Fruit fly (Drosophila melanogaster) whole organism, embryonic: ENCODE data around the gene CG31661.

Source experiments
- Abd-B ChIP-seq: fragments of 200-800 bp; sonication (Bioruptor generic); optimal IDR thresholded peaks from 2 replicates; lab custom pipeline; 2018; ENCODE audit warnings: missing biosample characterization, mild to moderate bottlenecking, missing genetic modification characterization, moderate library complexity
- Adf1 ChIP-seq: fragments of 200-800 bp; sonication (Bioruptor generic); IDR thresholded peaks from 2 replicates; pipeline ENCODE4 v1.3.6; 2022; ENCODE audit warnings: missing biosample characterization, missing genetic modification characterization
- Atf3 ChIP-seq: fragments of 200-800 bp; sonication (Bioruptor generic); optimal IDR thresholded peaks from 3 replicates; lab custom pipeline; 2016; ENCODE audit warnings: missing biosample characterization, missing genetic modification characterization
- Blimp-1 ChIP-seq: fragments of 200-800 bp; sonication (Bioruptor generic); optimal IDR thresholded peaks from 3 replicates; lab custom pipeline; 2018; ENCODE audit warnings: missing biosample characterization, missing genetic modification characterization, mild to moderate bottlenecking, moderate library complexity, missing genetic modification reagents
- Bteb2 ChIP-seq: fragments of 200-800 bp; sonication (Bioruptor generic); optimal IDR thresholded peaks from 2 replicates; lab custom pipeline; 2016; ENCODE audit warnings: missing biosample characterization, missing genetic modification characterization
- CG10274 ChIP-seq: fragments of 200-800 bp; sonication (Bioruptor generic); optimal IDR thresholded peaks from 3 replicates; lab custom pipeline; 2017; ENCODE audit warnings: missing biosample characterization, mild to moderate bottlenecking, missing genetic modification characterization
- CG10979 ChIP-seq: fragments of 200-800 bp; sonication (Bioruptor generic); optimal IDR thresholded peaks from 2 replicates; lab custom pipeline; 2018; ENCODE audit warnings: missing biosample characterization, mild to moderate bottlenecking, missing genetic modification characterization, moderate library complexity
- CG11456 ChIP-seq: fragments of 200-800 bp; sonication (Bioruptor generic); IDR thresholded peaks from 3 replicates; pipeline ENCODE4 v1.3.6; 2022; ENCODE audit warnings: missing biosample characterization, missing genetic modification characterization
- CG12391 ChIP-seq: fragments of 200-800 bp; sonication (Bioruptor generic); optimal IDR thresholded peaks from 3 replicates; lab custom pipeline; 2018; ENCODE audit warnings: missing biosample characterization, mild to moderate bottlenecking, missing genetic modification characterization, moderate library complexity
- CG13775 ChIP-seq: fragments of 200-800 bp; sonication (Bioruptor generic); optimal IDR thresholded peaks from 3 replicates; lab custom pipeline; 2017; ENCODE audit warnings: missing biosample characterization, mild to moderate bottlenecking, missing genetic modification characterization
- CG14667 ChIP-seq: fragments of 200-800 bp; sonication (Bioruptor generic); IDR thresholded peaks from 2 replicates; pipeline ENCODE4 v1.3.6; 2022; ENCODE audit warnings: missing biosample characterization, missing genetic modification characterization
- CG14710 ChIP-seq: fragments of 200-800 bp; sonication (Bioruptor generic); optimal IDR thresholded peaks from 3 replicates; lab custom pipeline; 2019; ENCODE audit warnings: missing biosample characterization, mild to moderate bottlenecking, missing genetic modification characterization, moderate library complexity
- CG17328 ChIP-seq: fragments of 200-800 bp; sonication (Bioruptor generic); IDR thresholded peaks from 2 replicates; pipeline ENCODE4 v1.3.6; 2022; ENCODE audit warnings: missing biosample characterization, missing genetic modification characterization
- CG18262 ChIP-seq: fragments of 200-800 bp; optimal IDR thresholded peaks from 3 replicates; lab custom pipeline; 2019; ENCODE audit warnings: missing biosample characterization, mild to moderate bottlenecking, missing genetic modification characterization, moderate library complexity
- CG18599 ChIP-seq: fragments of 200-800 bp; sonication (Bioruptor generic); optimal IDR thresholded peaks from 3 replicates; lab custom pipeline; 2017; ENCODE audit warnings: missing biosample characterization, missing genetic modification characterization, mild to moderate bottlenecking, moderate library complexity, missing genetic modification reagents
- CG2712 ChIP-seq: fragments of 200-800 bp; optimal IDR thresholded peaks from 3 replicates; lab custom pipeline; 2019; ENCODE audit warnings: missing biosample characterization, mild to moderate bottlenecking, missing genetic modification characterization, moderate library complexity
- CG4328 ChIP-seq: fragments of 200-800 bp; sonication (Bioruptor generic); optimal IDR thresholded peaks from 3 replicates; lab custom pipeline; 2017; ENCODE audit warnings: missing biosample characterization, missing genetic modification reagents, missing genetic modification characterization
- CG6272 ChIP-seq: fragments of 200-800 bp; sonication (Bioruptor generic); IDR thresholded peaks from 2 replicates; pipeline ENCODE4 v1.3.6; 2022; ENCODE audit warnings: missing biosample characterization, missing genetic modification characterization
- CG7271 ChIP-seq: fragments of 200-800 bp; sonication (Bioruptor generic); optimal IDR thresholded peaks from 2 replicates; lab custom pipeline; 2018; ENCODE audit warnings: missing biosample characterization, mild to moderate bottlenecking, missing genetic modification characterization, moderate library complexity
- CG8388 ChIP-seq: fragments of 200-800 bp; sonication (Bioruptor generic); optimal IDR thresholded peaks from 2 replicates; lab custom pipeline; 2019; ENCODE audit warnings: missing biosample characterization, mild to moderate bottlenecking, missing genetic modification characterization, moderate library complexity
- CG8765 ChIP-seq: fragments of 200-800 bp; sonication (Bioruptor generic); IDR thresholded peaks from 2 replicates; pipeline ENCODE4 v1.3.6; 2022; ENCODE audit warnings: missing biosample characterization, missing genetic modification characterization
- Deaf1 ChIP-seq: fragments of 200-800 bp; optimal IDR thresholded peaks from 3 replicates; lab custom pipeline; 2019; ENCODE audit warnings: missing biosample characterization, mild to moderate bottlenecking, missing genetic modification characterization, moderate library complexity
- Dref ChIP-seq: fragments of 200-800 bp; sonication (Bioruptor generic); IDR thresholded peaks from 2 replicates; pipeline ENCODE4 v1.3.6; 2022; ENCODE audit warnings: missing biosample characterization, missing genetic modification characterization
- Drgx ChIP-seq: fragments of 200-800 bp; sonication (Bioruptor generic); IDR thresholded peaks from 2 replicates; pipeline ENCODE4 v1.3.6; 2022; ENCODE audit warnings: missing biosample characterization, missing genetic modification characterization
- Ets65A ChIP-seq: fragments of 200-800 bp; sonication (Bioruptor generic); peaks from one replicate; lab custom pipeline; 2016; ENCODE audit warnings: missing biosample characterization, missing genetic modification characterization
- HLHmδ ChIP-seq: fragments of 200-800 bp; sonication (Bioruptor generic); optimal IDR thresholded peaks from 2 replicates; lab custom pipeline; 2018; ENCODE audit warnings: missing biosample characterization, mild to moderate bottlenecking, missing genetic modification characterization, moderate library complexity
- Max ChIP-seq: fragments of 200-800 bp; sonication (Bioruptor generic); optimal IDR thresholded peaks from 2 replicates; lab custom pipeline; 2016; ENCODE audit warnings: missing biosample characterization, mild to moderate bottlenecking, missing genetic modification characterization
- Med ChIP-seq: fragments of 200-800 bp; sonication (Bioruptor generic); peaks from one replicate; lab custom pipeline; 2016; ENCODE audit warnings: missing biosample characterization, missing genetic modification characterization, mild to moderate bottlenecking, inconsistent platforms, moderate library complexity
- Mes4 ChIP-seq: fragments of 200-800 bp; sonication (Bioruptor generic); optimal IDR thresholded peaks from 2 replicates; lab custom pipeline; 2016; ENCODE audit warnings: missing biosample characterization, missing genetic modification characterization
- Xrp1 ChIP-seq: fragments of 200-800 bp; sonication (Bioruptor generic); IDR thresholded peaks from 2 replicates; pipeline ENCODE4 v1.3.6; 2022; ENCODE audit warnings: missing biosample characterization, missing genetic modification characterization
- cato ChIP-seq: fragments of 200-800 bp; sonication (Bioruptor generic); optimal IDR thresholded peaks from 2 replicates; lab custom pipeline; 2016; ENCODE audit warnings: missing biosample characterization, missing genetic modification characterization, borderline replicate concordance
- dan ChIP-seq: fragments of 200-800 bp; sonication (Bioruptor generic); IDR thresholded peaks from 2 replicates; pipeline ENCODE4 v1.3.6; 2022; ENCODE audit warnings: missing biosample characterization, missing genetic modification characterization
- esg ChIP-seq: fragments of 200-800 bp; sonication (Bioruptor generic); conservative IDR thresholded peaks from 2 replicates; pipeline ENCODE4 v1.3.6; 2022; ENCODE audit warnings: missing biosample characterization, missing genetic modification characterization
- fd96Cb ChIP-seq: fragments of 200-800 bp; sonication (Bioruptor generic); optimal IDR thresholded peaks from 2 replicates; lab custom pipeline; 2018; ENCODE audit warnings: missing biosample characterization, mild to moderate bottlenecking, missing genetic modification characterization, moderate library complexity
- gcm2 ChIP-seq: fragments of 200-800 bp; sonication (Bioruptor generic); optimal IDR thresholded peaks from 2 replicates; lab custom pipeline; 2016; ENCODE audit warnings: missing biosample characterization, missing genetic modification characterization
- inv ChIP-seq: fragments of 200-800 bp; sonication (Bioruptor generic); IDR thresholded peaks from 2 replicates; pipeline ENCODE4 v1.3.6; 2022; ENCODE audit warnings: missing biosample characterization, missing genetic modification characterization; ENCODE audit not compliant: partially characterized antibody
- kah ChIP-seq: fragments of 200-800 bp; sonication (Bioruptor generic); optimal IDR thresholded peaks from 2 replicates; lab custom pipeline; 2018; ENCODE audit warnings: missing biosample characterization, mild to moderate bottlenecking, missing genetic modification characterization
- lab ChIP-seq: fragments of 200-800 bp; sonication (Bioruptor generic); optimal IDR thresholded peaks from 3 replicates; lab custom pipeline; 2017; ENCODE audit warnings: missing biosample characterization, missing genetic modification characterization, mild to moderate bottlenecking, moderate library complexity, missing genetic modification reagents
- oc ChIP-seq: fragments of 200-800 bp; sonication (Bioruptor generic); optimal IDR thresholded peaks from 2 replicates; lab custom pipeline; 2018; ENCODE audit warnings: missing biosample characterization, mild to moderate bottlenecking, missing genetic modification characterization, moderate library complexity
- org-1 ChIP-seq: fragments of 200-800 bp; sonication (Bioruptor generic); optimal IDR thresholded peaks from 2 replicates; lab custom pipeline; 2017; ENCODE audit warnings: missing biosample characterization, missing genetic modification characterization
- pan ChIP-seq, 4 experiments: fragments of >200 bp in 3 of 4; fragments of 200-800 bp in 1 of 4; sonication (Bioruptor generic) in 1 of 4; optimal IDR thresholded peaks in 3 of 4; IDR thresholded peaks in 1 of 4; 2 replicates each; pipeline versions ENCODE4 v1.3.6 to Lab custom; 2017 to 2022; ENCODE audit warnings: missing biosample characterization in 2 of 4, missing genetic modification characterization in 2 of 4, mixed read lengths in 1 of 4
- pho ChIP-seq: fragments of 200-800 bp; sonication (Bioruptor generic); optimal IDR thresholded peaks from 2 replicates; lab custom pipeline; 2016; ENCODE audit warnings: missing biosample characterization, missing genetic modification characterization
- sens ChIP-seq: fragments of 200-800 bp; sonication (Bioruptor generic); peaks from one replicate; lab custom pipeline; 2016; ENCODE audit warnings: missing biosample characterization, missing genetic modification characterization
- sim ChIP-seq: fragments of 200-800 bp; sonication (Bioruptor generic); IDR thresholded peaks from 2 replicates; pipeline ENCODE4 v1.3.6; 2022; ENCODE audit warnings: missing biosample characterization, missing genetic modification characterization
- slou ChIP-seq: fragments of 200-800 bp; sonication (Bioruptor generic); optimal IDR thresholded peaks from 3 replicates; lab custom pipeline; 2016; ENCODE audit warnings: missing biosample characterization, missing genetic modification characterization
- trem ChIP-seq: fragments of 200-800 bp; optimal IDR thresholded peaks from 3 replicates; lab custom pipeline; 2019; ENCODE audit warnings: missing biosample characterization, mild to moderate bottlenecking, missing genetic modification characterization, moderate library complexity
- trh ChIP-seq: fragments of 200-800 bp; sonication (Bioruptor generic); optimal IDR thresholded peaks from 2 replicates; lab custom pipeline; 2016; ENCODE audit warnings: missing biosample characterization, missing genetic modification characterization
- unpg ChIP-seq: fragments of 200-800 bp; sonication (Bioruptor generic); optimal IDR thresholded peaks from 3 replicates; lab custom pipeline; 2018; ENCODE audit warnings: missing biosample characterization, mild to moderate bottlenecking, missing genetic modification characterization, moderate library complexity
- usp ChIP-seq: fragments of >200 bp; optimal IDR thresholded peaks from 2 replicates; lab custom pipeline; 2017; ENCODE audit warnings: missing biosample characterization, missing genetic modification characterization
- vvl ChIP-seq: fragments of 200-800 bp; sonication (Bioruptor generic); IDR thresholded peaks from 2 replicates; pipeline ENCODE4 v1.3.6; 2022; ENCODE audit warnings: missing biosample characterization, missing genetic modification characterization
- zen ChIP-seq: fragments of 200-800 bp; sonication (Bioruptor generic); optimal IDR thresholded peaks from 3 replicates; lab custom pipeline; 2018; ENCODE audit warnings: missing biosample characterization, mild to moderate bottlenecking, missing genetic modification characterization, moderate library complexity

CG31661 gene

DNA sequence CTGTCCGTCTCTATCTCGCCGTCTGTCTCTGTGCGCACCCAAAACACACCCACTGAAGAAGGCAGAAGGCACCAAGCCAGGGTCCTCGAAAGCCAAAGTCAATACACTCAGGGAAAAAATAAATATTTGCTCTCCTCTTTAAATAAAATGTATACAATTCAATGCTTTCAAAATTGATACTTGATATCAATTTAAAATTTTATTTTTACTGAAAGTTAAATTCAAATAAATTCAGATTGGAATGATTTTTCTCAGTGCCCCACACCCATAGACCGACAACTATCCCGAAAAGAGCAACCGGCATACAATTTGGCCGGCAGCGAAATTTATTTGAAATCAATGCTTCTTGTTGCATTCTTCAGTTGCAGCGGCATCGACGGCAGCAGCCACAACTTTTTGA is 40.2 kb upstream of the CG31661 start (continued):
- TF ChIP-seq HLHmδ (no peak), sim (0 out of 2 replicates have a peak, but pooled peaks have one; percentile 30), CG18599 (GFP tag; lab: Kevin White, UChicago) (no peak), vvl (GFP tag; lab: Robert Waterston, UW) (0 out of 2 replicates have a peak, but pooled peaks have one; percentile 7), org-1 (no peak), Max (no peak), fd96Cb (peak; percentile 16), inv (GFP tag; lab: Robert Waterston, UW) (no peak), CG4328 (GFP tag; lab: Kevin White, UChicago) (no peak), pan (optimal IDR thresholded peaks at IDR 0.05; lab: Kevin White, UChicago) (no peak), pan (GFP tag; optimal IDR thresholded peaks at IDR 0.05 in 1 of 2, IDR thresholded peaks at IDR 0.05 in 1 of 2) (no peak), usp (GFP tag; lab: Kevin White, UChicago) (no peak), CG18262 (tag; lab: Kevin White, UChicago) (peak; percentile 11), oc (tag; lab: Kevin White, UChicago) (no peak), Adf1 (GFP tag; lab: Robert Waterston, UW) (no peak), Dref (GFP tag; lab: Robert Waterston, UW) (no peak), CG12391 (peak; percentile 24), CG13775 (GFP tag; lab: Kevin White, UChicago) (peak; percentile 18), Drgx (GFP tag; lab: Robert Waterston, UW) (peak; percentile 57), kah (GFP tag; lab: Kevin White, UChicago) (no peak), Mes4 (GFP tag; lab: Kevin White, UChicago) (no peak), Blimp-1 (GFP tag; lab: Kevin White, UChicago) (peak; percentile 14), Xrp1 (GFP tag; lab: Robert Waterston, UW) (peak; percentile 65), zen (peak; percentile 72), slou (GFP tag; lab: Kevin White, UChicago) (no peak), lab (GFP tag; lab: Kevin White, UChicago) (no peak), CG10979 (tag; lab: Kevin White, UChicago) (peak; percentile 47), CG6272 (GFP tag; lab: Robert Waterston, UW) (peak; percentile 36; the same call in 1 of the 2 replicates), Deaf1 (tag; lab: Kevin White, UChicago) (no peak), unpg (GFP tag; lab: Kevin White, UChicago) (peak; percentile 21), CG14710 (tag; lab: Kevin White, UChicago) (peak; percentile 24), pho (GFP tag; lab: Kevin White, UChicago) (no peak), CG14667 (GFP tag; lab: Robert Waterston, UW) (no peak), CG2712 (tag; lab: Kevin White, UChicago) (peak; percentile 50), cato (GFP tag; lab: Kevin White, UChicago) (no peak), CG11456 (GFP tag; lab: Robert Waterston, UW) (no peak), CG8388 (GFP tag; lab: Kevin White, UChicago) (no peak), Abd-B (no peak), Atf3 (GFP tag; lab: Kevin White, UChicago) (no peak), esg (GFP tag; lab: Robert Waterston, UW) (no peak), sens (GFP tag; lab: Kevin White, UChicago) (peak; percentile 87), trem (tag; lab: Kevin White, UChicago) (peak; percentile 7), dan (GFP tag; lab: Robert Waterston, UW) (peak; percentile 36; the same call in 1 of the 2 replicates), trh (no peak), CG17328 (GFP tag; lab: Robert Waterston, UW) (peak; percentile 43; the same call in 1 of the 2 replicates), CG10274 (GFP tag; lab: Kevin White, UChicago) (no peak), Ets65A (GFP tag; lab: Kevin White, UChicago) (no peak), CG8765 (GFP tag; lab: Robert Waterston, UW) (peak; percentile 66; the same call in 1 of the 2 replicates), CG7271 (tag; lab: Kevin White, UChicago) (peak; percentile 52), Med (GFP tag; lab: Kevin White, UChicago) (peak; percentile 68), Bteb2 (GFP tag; lab: Kevin White, UChicago) (no peak), gcm2 (no peak)
